Worm (Caenorhabditis elegans) whole organism, L2 larva: ENCODE measurements around the gene C06E7.2.

Experiments
- R02D3.7 ChIP-seq: fragments of 150-350 bp; optimal IDR thresholded peaks from 2 replicates; lab custom pipeline; 2014; ENCODE audit warnings: missing biosample characterization, missing genetic modification characterization
- lin-13 ChIP-seq: fragments of 150-350 bp; optimal IDR thresholded peaks from 2 replicates; lab custom pipeline; 2014; ENCODE audit warnings: missing biosample characterization, missing genetic modification reagents, missing genetic modification characterization
- lin-39 ChIP-seq: fragments of 150-350 bp; optimal IDR thresholded peaks from 2 replicates; lab custom pipeline; 2014; ENCODE audit warnings: missing biosample characterization, missing genetic modification reagents, missing genetic modification characterization
- mab-5 ChIP-seq: fragments of 150-350 bp; optimal IDR thresholded peaks from 2 replicates; lab custom pipeline; 2014; ENCODE audit warnings: missing biosample characterization, missing genetic modification characterization
- mdl-1 ChIP-seq, 2 experiments: fragments of 150-350 bp in 1 of 2; sonication (generic microtip) in 1 of 2; optimal IDR thresholded peaks; 2 replicates each; lab custom pipeline; 2017; ENCODE audit warnings: missing biosample characterization in 2 of 2, missing genetic modification characterization in 2 of 2
- nhr-11 ChIP-seq: fragments of 150-350 bp; optimal IDR thresholded peaks from 2 replicates; lab custom pipeline; 2014; ENCODE audit warnings: missing biosample characterization, missing genetic modification characterization
- nhr-25 ChIP-seq: fragments of 150-350 bp; sonication (generic microtip); optimal IDR thresholded peaks from 3 replicates; lab custom pipeline; 2014; ENCODE audit warnings: missing biosample characterization, missing genetic modification characterization

DNA sequence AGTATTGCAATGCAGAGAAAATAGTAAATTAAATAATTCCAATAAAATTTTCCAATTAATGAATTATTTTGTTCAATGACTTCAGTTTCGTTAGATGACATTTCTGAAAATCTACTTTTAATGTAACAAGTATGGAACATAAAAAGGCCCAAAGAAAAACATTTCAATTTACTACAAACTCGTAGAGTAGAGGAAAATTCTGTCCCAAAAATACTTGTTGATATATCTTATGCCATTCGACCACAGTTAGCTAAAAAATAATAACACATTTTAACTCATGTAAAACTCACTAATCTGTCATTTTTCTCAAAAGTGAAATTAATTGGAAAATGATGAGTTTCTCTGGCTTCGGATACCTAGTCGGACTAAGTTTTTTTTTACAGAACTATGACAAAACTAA is 38.0 kb downstream of the C06E7.2 start, which contains the start of gene srv-21:
- TF ChIP-seq mdl-1 (tag; optimal IDR thresholded peaks at IDR 0.05; lab: Kevin White, UChicago), result no peak
- TF ChIP-seq nhr-11, result no peak
- TF ChIP-seq lin-13 (GFP tag; lab: Kevin White, UChicago), result no peak
- TF ChIP-seq nhr-25, result no peak
- no peak for TF ChIP-seq lin-39 (tag; lab: Kevin White, UChicago)
- no peak for TF ChIP-seq mab-5 (tag; lab: Kevin White, UChicago)
- no peak for TF ChIP-seq R02D3.7 (tag; lab: Kevin White, UChicago)
